Worm (Caenorhabditis elegans): ENCODE data around the gene K10H10.12.

Gene K10H10.12

ce11 chrII:14501447-14501846 lies 4.7 kb downstream of the K10H10.12 start, which contains the start of gene K10H10.5:
K10H10.5 (plus strand) TSS chrII:14501747.
- TF ChIP-seq mdl-1 (tag; optimal IDR thresholded peaks at IDR 0.05) = no peak
- TF ChIP-seq nhr-47 (tag; optimal IDR thresholded peaks at IDR 0.05) = no peak
- no peak for TF ChIP-seq lin-14 (GFP tag; optimal IDR thresholded peaks at IDR 0.05)
- TF ChIP-seq unc-130 (tag; optimal IDR thresholded peaks at IDR 0.05) = no peak
- no peak for TF ChIP-seq lir-3 (tag; optimal IDR thresholded peaks at IDR 0.05; ENCODE audit: poor library complexity)
- no peak for TF ChIP-seq efl-1 (optimal IDR thresholded peaks at IDR 0.05)
- TF ChIP-seq efl-1 (GFP tag; optimal IDR thresholded peaks at IDR 0.05 in 1 of 2) = no peak
- no peak for TF ChIP-seq ztf-4 (tag; optimal IDR thresholded peaks at IDR 0.05)

- TF ChIP-seq mep-1 (tag; optimal IDR thresholded peaks at IDR 0.05) (no peak), egl-13 (tag; optimal IDR thresholded peaks at IDR 0.05) (no peak), blmp-1 (tag; optimal IDR thresholded peaks at IDR 0.05) (no peak), sox-4 (tag; optimal IDR thresholded peaks at IDR 0.05) (no peak), lin-14 (GFP tag; optimal IDR thresholded peaks at IDR 0.05) (no peak)
These were observed 6.0 kb downstream of the K10H10.12 start, which contains the start of gene K10H10.4 for ce11 chrII:14500122-14500521. K10H10.4 (plus strand) TSS chrII:14500422.

- TF ChIP-seq snu-23 (GFP tag; optimal IDR thresholded peaks at IDR 0.05) = peak; percentile 41
- no peak for TF ChIP-seq nhr-71 (tag; optimal IDR thresholded peaks at IDR 0.05)
- TF ChIP-seq mef-2 (tag; optimal IDR thresholded peaks at IDR 0.05) = no peak
- TF ChIP-seq mab-9 (GFP tag; IDR thresholded peaks at IDR 0.05) = no peak
- TF ChIP-seq Y116A8C.19 (tag; optimal IDR thresholded peaks at IDR 0.05; ENCODE audit: borderline replicate concordance) = no peak
- TF ChIP-seq mdl-1 (tag; optimal IDR thresholded peaks at IDR 0.05) = no peak
- no peak for TF ChIP-seq fkh-8 (tag; optimal IDR thresholded peaks at IDR 0.05)
- peak; percentile 67 for TF ChIP-seq nhr-20 (tag; optimal IDR thresholded peaks at IDR 0.05)
- TF ChIP-seq ets-5 (GFP tag; IDR thresholded peaks at IDR 0.05) = no peak
- no peak for TF ChIP-seq C04F5.9 (tag; optimal IDR thresholded peaks at IDR 0.05)
- no peak for TF ChIP-seq elt-2 (tag; optimal IDR thresholded peaks at IDR 0.05)
- no peak for TF ChIP-seq pqm-1 (tag; optimal IDR thresholded peaks at IDR 0.05)
- TF ChIP-seq ama-1 (optimal IDR thresholded peaks at IDR 0.05) = no peak
- TF ChIP-seq pax-3 (tag; optimal IDR thresholded peaks at IDR 0.05) = no peak
- no peak for TF ChIP-seq lin-13 (GFP tag; optimal IDR thresholded peaks at IDR 0.05)
- TF ChIP-seq nhr-85 (tag) = peak; percentile 47
- TF ChIP-seq nhr-47 (tag; optimal IDR thresholded peaks at IDR 0.05) = no peak
- 0 out of 2 replicates have a peak, but pooled peaks have one; percentile 3 for TF ChIP-seq nhr-19 (GFP tag; conservative IDR thresholded peaks at IDR 0.05)
- no peak for TF ChIP-seq fkh-10 (GFP tag; optimal IDR thresholded peaks at IDR 0.05)
- TF ChIP-seq swsn-7 (tag; optimal IDR thresholded peaks at IDR 0.05) = no peak
- no peak for TF ChIP-seq unc-98 (GFP tag; IDR thresholded peaks at IDR 0.05)
- no peak for TF ChIP-seq fkh-4 (tag; optimal IDR thresholded peaks at IDR 0.05; ENCODE audit: borderline replicate concordance)
- peak; percentile 87 for TF ChIP-seq skn-1 (tag; optimal IDR thresholded peaks at IDR 0.05)
- no peak for TF ChIP-seq lin-14 (GFP tag; optimal IDR thresholded peaks at IDR 0.05)
- no peak for TF ChIP-seq sox-4 (tag; optimal IDR thresholded peaks at IDR 0.05)
- no peak for TF ChIP-seq aha-1 (tag; optimal IDR thresholded peaks at IDR 0.05)
- no peak for TF ChIP-seq lsy-2 (tag; optimal IDR thresholded peaks at IDR 0.05)
- TF ChIP-seq lin-35 (GFP tag; optimal IDR thresholded peaks at IDR 0.05) = peak; percentile 13 to 21
- no peak for TF ChIP-seq ztf-11 (tag; optimal IDR thresholded peaks at IDR 0.05)
- no peak for TF ChIP-seq F16B12.6 (tag; optimal IDR thresholded peaks at IDR 0.05)
- TF ChIP-seq efl-1 (optimal IDR thresholded peaks at IDR 0.05) = no peak
- TF ChIP-seq efl-1 (GFP tag; optimal IDR thresholded peaks at IDR 0.05 in 1 of 2) = no peak
- TF ChIP-seq vab-15 (tag; optimal IDR thresholded peaks at IDR 0.05) = no peak
- TF ChIP-seq zip-4 (GFP tag; optimal IDR thresholded peaks at IDR 0.05) = no peak
- TF ChIP-seq nhr-76 (tag; optimal IDR thresholded peaks at IDR 0.05) = no peak
- no peak for TF ChIP-seq zag-1 (tag; optimal IDR thresholded peaks at IDR 0.05)
- TF ChIP-seq blmp-1 (tag; optimal IDR thresholded peaks at IDR 0.05) = peak; percentile 43
- TF ChIP-seq sup-37 (GFP tag; optimal IDR thresholded peaks at IDR 0.05) = no peak
- TF ChIP-seq hlh-4 (tag; optimal IDR thresholded peaks at IDR 0.05) = no peak
- TF ChIP-seq xbp-1 (tag; optimal IDR thresholded peaks at IDR 0.05) = no peak
- TF ChIP-seq ceh-90 (tag; optimal IDR thresholded peaks at IDR 0.05) = no peak
- no peak for TF ChIP-seq sptf-1 (tag; optimal IDR thresholded peaks at IDR 0.05)
- peak; percentile 35 for TF ChIP-seq mep-1 (tag; optimal IDR thresholded peaks at IDR 0.05)
- no peak for TF ChIP-seq jun-1 (tag; optimal IDR thresholded peaks at IDR 0.05)
- no peak for TF ChIP-seq unc-130 (tag; optimal IDR thresholded peaks at IDR 0.05)
- TF ChIP-seq elt-3 (tag; optimal IDR thresholded peaks at IDR 0.05) = peak in 2 of 6 experiments; percentile 19 to 26
These were observed 8.3 kb downstream of the K10H10.12 start, which contains the start of gene dhs-8 for ce11 chrII:14497848-14498247. dhs-8 (plus strand) TSS chrII:14498026.
